Fruit fly (Drosophila melanogaster) ovary, adult (tissue): ENCODE measurements around the gene InR.

Source experiments
- CG17801 ChIP-seq: fragments of 200-800 bp; optimal IDR thresholded peaks from 2 replicates; lab custom pipeline; 2019; ENCODE audit warnings: missing biosample characterization, mild to moderate bottlenecking, missing genetic modification characterization, moderate library complexity; ENCODE audit not compliant: partially characterized antibody

The InR gene

dm6 chr3R:21651048-21651887 lies 32.1 kb upstream of the InR start:
- no peak for TF ChIP-seq CG17801 (GFP tag; lab: Kevin White, UChicago)

- TF ChIP-seq CG17801 (GFP tag; lab: Kevin White, UChicago), result no peak
Observed at dm6 chr3R:21650506-21650905, 31.4 kb upstream of the InR start.

dm6 chr3R:21649823-21650499 lies 30.8 kb upstream of the InR start:
- no peak for TF ChIP-seq CG17801 (GFP tag; lab: Kevin White, UChicago)

- no peak for TF ChIP-seq CG17801 (GFP tag; lab: Kevin White, UChicago)
Observed at dm6 chr3R:21649053-21649821, 30.1 kb upstream of the InR start.

- no peak for TF ChIP-seq CG17801 (GFP tag; lab: Kevin White, UChicago)
Observed at dm6 chr3R:21648460-21648859, 29.3 kb upstream of the InR start.

dm6 chr3R:21645904-21646664 lies 27.0 kb upstream of the InR start:
- no peak for TF ChIP-seq CG17801 (GFP tag; lab: Kevin White, UChicago)

- TF ChIP-seq CG17801 (GFP tag; lab: Kevin White, UChicago), result no peak
Observed at dm6 chr3R:21644222-21644621, 25.1 kb upstream of the InR start.

- TF ChIP-seq CG17801 (GFP tag; lab: Kevin White, UChicago), result no peak
Observed at dm6 chr3R:21643197-21643596, 24.1 kb upstream of the InR start.

dm6 chr3R:21642301-21642700 lies 23.2 kb upstream of the InR start:
- TF ChIP-seq CG17801 (GFP tag; lab: Kevin White, UChicago), result no peak

- no peak for TF ChIP-seq CG17801 (GFP tag; lab: Kevin White, UChicago)
Observed at dm6 chr3R:21641517-21642137, 22.5 kb upstream of the InR start.

dm6 chr3R:21640337-21640994 lies 21.3 kb upstream of the InR start:
- TF ChIP-seq CG17801 (GFP tag; lab: Kevin White, UChicago), result no peak

- TF ChIP-seq CG17801 (GFP tag; lab: Kevin White, UChicago), result no peak
Observed at dm6 chr3R:21638437-21638836, 19.3 kb upstream of the InR start.

dm6 chr3R:21636867-21637481 lies 17.9 kb upstream of the InR start:
- no peak for TF ChIP-seq CG17801 (GFP tag; lab: Kevin White, UChicago)
